Fruit fly (Drosophila melanogaster) whole organism, pupa: ENCODE measurements around the gene Trpml.
A peak's percentile ranks its signal among the peaks of the same experiment; 100 is the strongest.

Experiments used
- CG10348 ChIP-seq: fragments of 200-800 bp; sonication (Bioruptor generic); IDR thresholded peaks from 2 replicates; pipeline ENCODE4 v1.3.6; 2022; ENCODE audit warnings: missing biosample characterization, missing genetic modification characterization
- CG12605 ChIP-seq: fragments of 200-800 bp; sonication (Bioruptor generic); IDR thresholded peaks from 2 replicates; pipeline ENCODE4 v1.3.6; 2022; ENCODE audit warnings: missing biosample characterization, missing genetic modification characterization
- CG13204 ChIP-seq: fragments of 200-800 bp; sonication (Bioruptor generic); optimal IDR thresholded peaks from 2 replicates; lab custom pipeline; 2018; ENCODE audit warnings: missing biosample characterization, mild to moderate bottlenecking, missing genetic modification characterization, moderate library complexity
- CG14655 ChIP-seq: fragments of 200-800 bp; sonication (Bioruptor generic); optimal IDR thresholded peaks from 3 replicates; lab custom pipeline; 2017; ENCODE audit warnings: mild to moderate bottlenecking, missing biosample characterization, missing genetic modification reagents, missing genetic modification characterization
- CG15710 ChIP-seq: fragments of 200-800 bp; sonication (Bioruptor generic); optimal IDR thresholded peaks from 2 replicates; lab custom pipeline; 2018; ENCODE audit warnings: missing biosample characterization, mild to moderate bottlenecking, missing genetic modification characterization, moderate library complexity
- CG17806 ChIP-seq: fragments of 200-800 bp; sonication (Bioruptor generic); optimal IDR thresholded peaks from 2 replicates; lab custom pipeline; 2018; ENCODE audit warnings: missing biosample characterization, mild to moderate bottlenecking, missing genetic modification characterization, moderate library complexity
- CG32121 ChIP-seq: fragments of 200-800 bp; sonication (Bioruptor generic); IDR thresholded peaks from 2 replicates; pipeline ENCODE4 v1.3.6; 2022; ENCODE audit warnings: missing biosample characterization, missing genetic modification characterization
- CG34367 ChIP-seq: fragments of 200-800 bp; sonication (Bioruptor generic); optimal IDR thresholded peaks from 2 replicates; lab custom pipeline; 2018; ENCODE audit warnings: missing biosample characterization, mild to moderate bottlenecking, missing genetic modification characterization
- CG4496 ChIP-seq: fragments of 200-800 bp; sonication (Bioruptor generic); IDR thresholded peaks from 3 replicates; pipeline ENCODE4 v1.3.6; 2022; ENCODE audit warnings: missing biosample characterization, missing genetic modification characterization
- CG8159 ChIP-seq: fragments of 200-800 bp; sonication (Bioruptor generic); optimal IDR thresholded peaks from 3 replicates; lab custom pipeline; 2018; ENCODE audit warnings: missing biosample characterization, mild to moderate bottlenecking, missing genetic modification characterization, moderate library complexity
- CG8301 ChIP-seq: fragments of 200-800 bp; sonication (Bioruptor generic); optimal IDR thresholded peaks from 2 replicates; lab custom pipeline; 2018; ENCODE audit warnings: missing biosample characterization, mild to moderate bottlenecking, missing genetic modification characterization
- CG9948 ChIP-seq: fragments of 200-800 bp; sonication (Bioruptor generic); optimal IDR thresholded peaks from 2 replicates; lab custom pipeline; 2018; ENCODE audit warnings: missing biosample characterization, mild to moderate bottlenecking, missing genetic modification characterization, moderate library complexity
- D1 ChIP-seq: fragments of 200-800 bp; sonication (Bioruptor generic); optimal IDR thresholded peaks from 2 replicates; lab custom pipeline; 2018; ENCODE audit warnings: missing biosample characterization, mild to moderate bottlenecking, missing genetic modification characterization, moderate library complexity
- EcR ChIP-seq: fragments of 200-800 bp; sonication (Bioruptor generic); optimal IDR thresholded peaks from 3 replicates; lab custom pipeline; 2019; ENCODE audit warnings: missing biosample characterization, missing genetic modification characterization, mild to moderate bottlenecking, moderate library complexity, missing genetic modification reagents
- Ets98B ChIP-seq: fragments of 200-800 bp; sonication (Bioruptor generic); IDR thresholded peaks from 2 replicates; pipeline ENCODE4 v1.3.6; 2022; ENCODE audit warnings: missing biosample characterization, missing genetic modification characterization
- Pif1A ChIP-seq: fragments of 200-800 bp; sonication (Bioruptor generic); optimal IDR thresholded peaks from 3 replicates; lab custom pipeline; 2016; ENCODE audit warnings: missing biosample characterization, missing genetic modification characterization
- Pif1B ChIP-seq: fragments of 200-800 bp; sonication (Bioruptor generic); optimal IDR thresholded peaks from 3 replicates; lab custom pipeline; 2016; ENCODE audit warnings: missing biosample characterization, missing genetic modification characterization
- Snoo ChIP-seq: fragments of 200-800 bp; sonication (Bioruptor generic); optimal IDR thresholded peaks from 3 replicates; lab custom pipeline; 2017; ENCODE audit warnings: missing biosample characterization, mild to moderate bottlenecking, missing genetic modification characterization, inconsistent platforms
- fd96Ca ChIP-seq: fragments of 200-800 bp; sonication (Bioruptor generic); IDR thresholded peaks from 3 replicates; pipeline ENCODE4 v1.3.6; 2022; ENCODE audit warnings: missing biosample characterization, missing genetic modification characterization
- gl ChIP-seq: fragments of 200-800 bp; sonication (Bioruptor generic); optimal IDR thresholded peaks from 2 replicates; lab custom pipeline; 2018; ENCODE audit warnings: missing biosample characterization, mild to moderate bottlenecking, missing genetic modification characterization
- rn ChIP-seq: fragments of 200-800 bp; sonication (Bioruptor generic); IDR thresholded peaks from 2 replicates; pipeline ENCODE4 v1.3.6; 2022; ENCODE audit warnings: missing biosample characterization, missing genetic modification characterization

Trpml gene

dm6 chr3L:19695057-19695627, 23.0 kb downstream of the Trpml start, which contains the start of gene verm:
Gene verm (minus strand): TSS chr3L:19695260.
- no peak for TF ChIP-seq CG14655
- no peak for TF ChIP-seq CG34367 (tag; lab: Kevin White, UChicago)
- no peak for TF ChIP-seq CG8159 (tag; lab: Kevin White, UChicago)
- peak; percentile 26; the same call in 1 of the 2 replicates for TF ChIP-seq CG12605
- TF ChIP-seq Snoo (tag; lab: Kevin White, UChicago): no peak
- 0 out of 3 replicates have a peak, but pooled peaks have one; percentile 36 for TF ChIP-seq CG4496
- TF ChIP-seq CG32121 (GFP tag; lab: Robert Waterston, UW): no peak
- no peak for TF ChIP-seq EcR (GFP tag; lab: Kevin White, UChicago)
- TF ChIP-seq gl (tag; lab: Kevin White, UChicago): no peak
- TF ChIP-seq Pif1B: no peak
- TF ChIP-seq CG9948 (tag; lab: Kevin White, UChicago): no peak
- no peak for TF ChIP-seq fd96Ca (GFP tag; lab: Robert Waterston, UW)
- no peak for TF ChIP-seq CG15710
- TF ChIP-seq Ets98B (GFP tag; lab: Robert Waterston, UW): peak; percentile 28; the same call in 1 of the 2 replicates
- TF ChIP-seq rn (GFP tag; lab: Robert Waterston, UW): no peak
- peak; percentile 14 for TF ChIP-seq CG13204 (GFP tag; lab: Kevin White, UChicago)
- TF ChIP-seq D1 (tag; lab: Kevin White, UChicago): no peak
- TF ChIP-seq CG17806 (tag; lab: Kevin White, UChicago): no peak
- TF ChIP-seq CG8301 (tag; lab: Kevin White, UChicago): no peak
- TF ChIP-seq CG10348: no peak
- no peak for TF ChIP-seq Pif1A

dm6 chr3L:19694156-19694643, 23.9 kb downstream of the Trpml start:
- TF ChIP-seq CG13204 (GFP tag; lab: Kevin White, UChicago): peak; percentile 5
- peak; percentile 16 for TF ChIP-seq Pif1B
- no peak for TF ChIP-seq CG14655
- no peak for TF ChIP-seq Snoo (tag; lab: Kevin White, UChicago)
- TF ChIP-seq EcR (GFP tag; lab: Kevin White, UChicago): peak; percentile 50
- TF ChIP-seq Ets98B (GFP tag; lab: Robert Waterston, UW): peak; percentile 54; the same call in 1 of the 2 replicates
- TF ChIP-seq fd96Ca (GFP tag; lab: Robert Waterston, UW): 0 out of 3 replicates have a peak, but pooled peaks have one; percentile 48
- peak; percentile 19; the same call in 2 of the 3 replicates for TF ChIP-seq CG4496
- peak; percentile 80 for TF ChIP-seq CG8301 (tag; lab: Kevin White, UChicago)

DNA sequence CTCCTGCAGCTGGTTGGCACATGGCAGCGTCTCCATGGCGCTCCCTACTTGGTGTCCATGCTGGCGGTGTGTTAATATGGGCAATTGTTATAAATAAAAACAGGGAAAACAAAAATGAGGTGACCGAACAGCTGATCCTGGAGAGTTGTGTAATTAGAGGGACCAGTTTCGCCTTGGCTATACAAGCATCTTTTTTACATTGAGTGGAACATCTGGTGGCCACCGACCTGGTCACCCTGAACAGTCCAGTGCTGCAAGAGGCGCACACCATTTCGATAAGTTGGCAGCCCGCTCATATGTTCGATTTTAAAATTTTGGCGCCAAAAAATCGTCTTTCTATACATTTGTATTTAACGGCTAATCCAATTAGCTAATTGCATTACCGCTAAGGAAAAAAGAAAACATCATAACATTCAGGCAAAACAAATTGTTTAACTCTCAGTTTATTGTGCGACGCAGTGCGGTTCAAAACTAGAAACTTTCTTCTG, 30.9 kb downstream of the Trpml start, which contains the start of the genes CG8765 and Gbeta76C:
CG8765 (minus strand) TSS at position 154 of the 488 bp plus-strand sequence.
Gbeta76C (plus strand) TSS at position 438 of the 488 bp plus-strand sequence.
- TF ChIP-seq CG32121 (GFP tag; lab: Robert Waterston, UW) (0 out of 2 replicates have a peak, but pooled peaks have one; percentile 16), EcR (GFP tag; lab: Kevin White, UChicago) (no peak), Pif1A (no peak), CG15710 (peak; percentile 6), CG13204 (GFP tag; lab: Kevin White, UChicago) (no peak)

dm6 chr3L:19683520-19683919, 34.6 kb downstream of the Trpml start:
- no peak for TF ChIP-seq CG10348
- no peak for TF ChIP-seq CG14655
- no peak for TF ChIP-seq gl (tag; lab: Kevin White, UChicago)
- TF ChIP-seq CG12605: no peak
- no peak for TF ChIP-seq fd96Ca (GFP tag; lab: Robert Waterston, UW)
- no peak for TF ChIP-seq CG17806 (tag; lab: Kevin White, UChicago)

DNA sequence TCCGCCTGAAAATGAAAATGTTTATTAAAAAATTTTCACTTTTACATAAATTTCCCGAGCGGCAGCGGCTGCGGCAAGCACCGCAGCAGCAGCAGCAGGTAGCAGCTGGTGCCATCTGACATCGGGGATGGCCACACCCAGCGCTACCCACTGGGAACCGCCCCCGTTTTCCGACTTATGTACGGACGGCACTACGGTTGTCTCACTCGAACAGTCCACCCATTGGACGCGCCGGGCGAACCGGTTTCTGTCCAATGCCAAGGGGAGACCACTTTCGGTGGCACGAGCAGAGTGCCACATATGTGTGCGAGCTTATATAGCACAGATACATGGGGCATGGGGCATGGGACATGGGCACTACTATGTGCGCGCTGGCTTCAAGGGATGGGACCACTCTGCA, 35.2 kb downstream of the Trpml start:
- TF ChIP-seq CG4496 (0 out of 3 replicates have a peak, but pooled peaks have one; percentile 12), CG32121 (GFP tag; lab: Robert Waterston, UW) (no peak)

DNA sequence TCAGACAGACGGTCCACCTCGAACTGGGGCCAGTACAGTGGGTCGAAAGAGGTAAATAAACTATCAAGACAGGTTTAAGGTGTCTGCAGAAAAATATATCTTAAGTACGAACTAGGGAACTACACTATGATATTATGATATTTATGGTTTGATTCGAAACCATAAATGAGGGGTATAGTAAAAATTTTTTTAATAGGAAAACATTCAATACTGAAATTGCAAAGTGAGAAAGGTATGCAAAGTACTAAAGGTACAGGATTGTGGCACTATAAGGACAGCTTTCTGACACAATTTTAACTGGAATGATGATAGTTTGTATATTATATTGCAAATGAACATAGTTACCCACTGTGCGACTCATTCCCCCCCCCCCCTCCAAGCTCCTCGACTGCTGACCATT, 42.1 kb downstream of the Trpml start:
- peak; percentile 43 for TF ChIP-seq CG8301 (tag; lab: Kevin White, UChicago)
- peak; percentile 27; the same call in 1 of the 3 replicates for TF ChIP-seq CG4496
- TF ChIP-seq D1 (tag; lab: Kevin White, UChicago): no peak
- TF ChIP-seq CG8159 (tag; lab: Kevin White, UChicago): peak; percentile 66
- no peak for TF ChIP-seq gl (tag; lab: Kevin White, UChicago)
- no peak for TF ChIP-seq CG14655
- TF ChIP-seq CG32121 (GFP tag; lab: Robert Waterston, UW): no peak
- no peak for TF ChIP-seq CG34367 (tag; lab: Kevin White, UChicago)
- TF ChIP-seq CG12605: no peak
- TF ChIP-seq fd96Ca (GFP tag; lab: Robert Waterston, UW): no peak
- TF ChIP-seq CG15710: peak; percentile 22
- TF ChIP-seq rn (GFP tag; lab: Robert Waterston, UW): no peak
- peak; percentile 36 for TF ChIP-seq Snoo (tag; lab: Kevin White, UChicago)
- TF ChIP-seq CG13204 (GFP tag; lab: Kevin White, UChicago): no peak
- TF ChIP-seq Pif1A: peak; percentile 7
- no peak for TF ChIP-seq EcR (GFP tag; lab: Kevin White, UChicago)
- TF ChIP-seq Pif1B: peak; percentile 15
- TF ChIP-seq Ets98B (GFP tag; lab: Robert Waterston, UW): no peak
- TF ChIP-seq CG17806 (tag; lab: Kevin White, UChicago): no peak
- TF ChIP-seq CG10348: no peak
- TF ChIP-seq CG9948 (tag; lab: Kevin White, UChicago): peak; percentile 34
